In the genomic region with DNA sequence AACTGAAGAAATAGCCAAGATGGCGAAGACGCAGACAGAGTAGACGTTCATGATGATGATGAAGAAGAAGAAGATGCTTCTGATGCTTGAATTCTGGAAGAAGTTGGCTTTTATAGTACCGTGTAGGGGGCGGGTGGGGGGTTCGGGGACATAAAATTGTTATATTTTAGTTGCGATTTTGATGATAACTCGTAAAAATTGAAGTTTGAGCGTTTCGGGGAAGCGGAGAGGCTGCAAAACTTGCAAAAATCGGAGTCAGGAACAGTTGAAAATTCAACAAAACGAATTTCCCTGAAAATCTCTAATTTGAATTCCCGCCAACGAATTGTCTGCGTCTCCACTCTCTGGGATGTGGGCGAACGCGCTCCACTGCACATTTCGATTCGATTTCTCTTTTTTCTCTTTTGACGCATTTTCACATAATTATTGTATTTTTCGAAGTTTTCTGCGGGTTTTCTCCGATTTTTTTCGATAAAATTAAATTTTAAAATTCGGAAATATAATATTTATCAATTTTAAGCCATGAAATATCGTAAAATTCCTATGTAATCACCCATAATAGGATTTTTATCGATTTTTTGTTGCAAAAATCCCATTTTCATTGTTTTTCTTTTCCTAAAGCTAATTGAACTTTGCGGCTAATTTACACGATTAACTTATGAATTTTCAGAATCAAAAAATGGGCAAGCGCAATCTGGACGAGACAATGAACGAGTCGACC, we compare ENCODE assay signal across 1 worm cellular context.
A peak's percentile ranks its signal among the peaks of the same experiment; 100 is the strongest.
TF ChIP-seq lines count a peak whose summit lies in the region.

A gene (minus strand): TSS at position 51 of the 721 bp plus-strand sequence.
A gene (plus strand): TSS at position 671 of the 721 bp plus-strand sequence.

TF ChIP-seq in whole organism, L4 larva, 104 proteins besides CTCF, POLR2A, EP300 and RAD21 (continued from another document):
- no peak for TF ChIP-seq jun-1 (tag; optimal IDR thresholded peaks at IDR 0.05; lab: Kevin White, UChicago)
- no peak for TF ChIP-seq Y48G9A.11 (GFP tag; IDR thresholded peaks at IDR 0.05; lab: Robert Waterston, UW)
- TF ChIP-seq dve-1 (tag; optimal IDR thresholded peaks at IDR 0.05; lab: Kevin White, UChicago; ENCODE audit: insufficient read depth): peak; percentile 80
- no peak for TF ChIP-seq zfp-3 (GFP tag; conservative IDR thresholded peaks at IDR 0.05; lab: Robert Waterston, UW)
- no peak for TF ChIP-seq nhr-10 (tag; optimal IDR thresholded peaks at IDR 0.05; lab: Kevin White, UChicago)
- TF ChIP-seq mep-1 (tag; optimal IDR thresholded peaks at IDR 0.05; lab: Kevin White, UChicago): peak; percentile 72
- TF ChIP-seq hif-1 (tag; optimal IDR thresholded peaks at IDR 0.05; lab: Kevin White, UChicago): peak in 1 of 2 experiments; percentile 65
- no peak for TF ChIP-seq spr-3 (GFP tag; optimal IDR thresholded peaks at IDR 0.05; lab: Kevin White, UChicago)
- TF ChIP-seq ceh-44 (GFP tag; IDR thresholded peaks at IDR 0.05; lab: Robert Waterston, UW): no peak
- no peak for TF ChIP-seq fos-1 (tag; optimal IDR thresholded peaks at IDR 0.05; lab: Kevin White, UChicago)
- peak; percentile 59 for TF ChIP-seq hlh-30 (tag; optimal IDR thresholded peaks at IDR 0.05; lab: Kevin White, UChicago; ENCODE audit: insufficient read depth)
- peak; percentile 6 for TF ChIP-seq lin-15B (tag; optimal IDR thresholded peaks at IDR 0.05; lab: Kevin White, UChicago)
- no peak for TF ChIP-seq snpc-1.2 (GFP tag; IDR thresholded peaks at IDR 0.05; lab: Robert Waterston, UW)
- no peak for TF ChIP-seq daf-16 (GFP tag; optimal IDR thresholded peaks at IDR 0.05; lab: Kevin White, UChicago)
- TF ChIP-seq daf-16 (tag; optimal IDR thresholded peaks at IDR 0.05; lab: Kevin White, UChicago): no peak
- no peak for TF ChIP-seq F10B5.3 (tag; optimal IDR thresholded peaks at IDR 0.05; lab: Kevin White, UChicago)
- no peak for TF ChIP-seq F37D6.2 (tag; optimal IDR thresholded peaks at IDR 0.05; lab: Kevin White, UChicago)
- no peak for TF ChIP-seq nhr-41 (GFP tag; IDR thresholded peaks at IDR 0.05; lab: Robert Waterston, UW)
- TF ChIP-seq dmd-6 (GFP tag; IDR thresholded peaks at IDR 0.05; lab: Robert Waterston, UW): peak; percentile 39; the same call in 1 of the 2 replicates
- TF ChIP-seq ZK337.2 (GFP tag; IDR thresholded peaks at IDR 0.05; lab: Robert Waterston, UW): no peak
- no peak for TF ChIP-seq Y75B8A.6 (GFP tag; IDR thresholded peaks at IDR 0.05; lab: Robert Waterston, UW)
- TF ChIP-seq ztf-11 (tag; optimal IDR thresholded peaks at IDR 0.05; lab: Kevin White, UChicago): no peak
- TF ChIP-seq dmd-9 (GFP tag; IDR thresholded peaks at IDR 0.05; lab: Robert Waterston, UW): no peak
- peak; percentile 39 for TF ChIP-seq unc-130 (GFP tag; optimal IDR thresholded peaks at IDR 0.05; lab: Kevin White, UChicago)
- TF ChIP-seq lin-29 (GFP tag; IDR thresholded peaks at IDR 0.05; lab: Robert Waterston, UW): no peak
- TF ChIP-seq mxl-3 (GFP tag; optimal IDR thresholded peaks at IDR 0.05; lab: Kevin White, UChicago): no peak
- TF ChIP-seq nhr-11 (tag; optimal IDR thresholded peaks at IDR 0.05; lab: Kevin White, UChicago): peak; percentile 68
- TF ChIP-seq R02D3.7 (tag; optimal IDR thresholded peaks at IDR 0.05; lab: Kevin White, UChicago): no peak
- TF ChIP-seq gei-8 (GFP tag; optimal IDR thresholded peaks at IDR 0.05; lab: Kevin White, UChicago): no peak
- 0 out of 2 replicates have a peak, but pooled peaks have one; percentile 63 for TF ChIP-seq nhr-42 (GFP tag; IDR thresholded peaks at IDR 0.05; lab: Robert Waterston, UW)
- TF ChIP-seq zfp-2 (tag; optimal IDR thresholded peaks at IDR 0.05; lab: Kevin White, UChicago): no peak
